Worm (Caenorhabditis elegans): ENCODE results near the gene C14B9.2.

C14B9.2 gene

ce11 chrIII:8106476-8106875, 27.0 kb upstream of the C14B9.2 start (continued):
- TF ChIP-seq nhr-47 (tag; optimal IDR thresholded peaks at IDR 0.05), result peak; percentile 71
- TF ChIP-seq nhr-237 (tag; optimal IDR thresholded peaks at IDR 0.05), result no peak
- peak; percentile 18 for TF ChIP-seq unc-86 (tag; optimal IDR thresholded peaks at IDR 0.05)
- TF ChIP-seq lin-39 (tag; optimal IDR thresholded peaks at IDR 0.05), result no peak
- TF ChIP-seq nhr-71 (tag; optimal IDR thresholded peaks at IDR 0.05), result peak; percentile 62
- TF ChIP-seq efl-3 (GFP tag; optimal IDR thresholded peaks at IDR 0.05), result no peak
- TF ChIP-seq dsc-1 (tag; optimal IDR thresholded peaks at IDR 0.05), result peak; percentile 61
- no peak for TF ChIP-seq pax-3 (tag; optimal IDR thresholded peaks at IDR 0.05)
- TF ChIP-seq dpl-1 (GFP tag; optimal IDR thresholded peaks at IDR 0.05), result peak in 2 of 3 experiments; percentile 24 to 47
- peak; percentile 10 for TF ChIP-seq skn-1 (tag; optimal IDR thresholded peaks at IDR 0.05)
- TF ChIP-seq swsn-7 (tag; optimal IDR thresholded peaks at IDR 0.05), result peak; percentile 64

- TF ChIP-seq egl-13 (tag; optimal IDR thresholded peaks at IDR 0.05) (no peak), lin-39 (tag; optimal IDR thresholded peaks at IDR 0.05) (no peak)
Observed at ce11 chrIII:8108490-8108889, 25.0 kb upstream of the C14B9.2 start, which contains the start of gene C14B9.3. TSS of gene C14B9.3 (plus strand) at chrIII:8108790.

- TF ChIP-seq nhr-71 (tag; optimal IDR thresholded peaks at IDR 0.05) (peak; percentile 81), jun-1 (tag; optimal IDR thresholded peaks at IDR 0.05) (peak; percentile 42), snu-23 (GFP tag; optimal IDR thresholded peaks at IDR 0.05) (peak; percentile 86), C04F5.9 (tag; optimal IDR thresholded peaks at IDR 0.05) (peak; percentile 34), nhr-20 (tag; optimal IDR thresholded peaks at IDR 0.05) (peak; percentile 78), efl-3 (GFP tag; optimal IDR thresholded peaks at IDR 0.05) (no peak), unc-86 (tag; optimal IDR thresholded peaks at IDR 0.05) (peak; percentile 61), Y116A8C.19 (tag; optimal IDR thresholded peaks at IDR 0.05; ENCODE audit: borderline replicate concordance) (no peak), irx-1 (tag; optimal IDR thresholded peaks at IDR 0.05) (peak; percentile 55), nhr-77 (tag; optimal IDR thresholded peaks at IDR 0.05) (peak; percentile 58), pax-3 (tag; optimal IDR thresholded peaks at IDR 0.05) (peak; percentile 55), skn-1 (tag; optimal IDR thresholded peaks at IDR 0.05) (peak; percentile 76), blmp-1 (tag; optimal IDR thresholded peaks at IDR 0.05) (peak; percentile 19), lir-3 (tag; optimal IDR thresholded peaks at IDR 0.05; ENCODE audit: poor library complexity) (peak; percentile 41), pag-3 (tag; optimal IDR thresholded peaks at IDR 0.05; ENCODE audit: borderline replicate concordance, insufficient read depth) (no peak), tbx-2 (tag; optimal IDR thresholded peaks at IDR 0.05) (peak; percentile 67), dsc-1 (tag; optimal IDR thresholded peaks at IDR 0.05) (peak; percentile 79), sup-37 (GFP tag; optimal IDR thresholded peaks at IDR 0.05) (peak; percentile 31), ztf-4 (tag; optimal IDR thresholded peaks at IDR 0.05) (no peak), nhr-47 (tag; optimal IDR thresholded peaks at IDR 0.05) (peak; percentile 83), ceh-82 (tag; optimal IDR thresholded peaks at IDR 0.05) (peak in 2 of 3 experiments; percentile 32 to 74), egl-13 (tag; optimal IDR thresholded peaks at IDR 0.05) (peak; percentile 44), lin-13 (GFP tag; optimal IDR thresholded peaks at IDR 0.05) (peak; percentile 1), snpc-4 (tag; optimal IDR thresholded peaks at IDR 0.05) (peak; percentile 24), rnt-1 (tag; optimal IDR thresholded peaks at IDR 0.05) (peak; percentile 86), hpl-2 (GFP tag; optimal IDR thresholded peaks at IDR 0.05) (no peak), lin-14 (GFP tag; optimal IDR thresholded peaks at IDR 0.05) (peak; percentile 65), C16A3.4 (tag; optimal IDR thresholded peaks at IDR 0.05) (peak; percentile 66), lin-39 (tag; optimal IDR thresholded peaks at IDR 0.05) (no peak), lin-15B (tag; optimal IDR thresholded peaks at IDR 0.05) (no peak), F16B12.6 (tag; optimal IDR thresholded peaks at IDR 0.05) (peak; percentile 11), elt-2 (tag; optimal IDR thresholded peaks at IDR 0.05) (no peak), nhr-237 (tag; optimal IDR thresholded peaks at IDR 0.05) (no peak), xbp-1 (tag; optimal IDR thresholded peaks at IDR 0.05) (peak; percentile 68), zip-4 (GFP tag; optimal IDR thresholded peaks at IDR 0.05) (peak; percentile 12), mab-9 (GFP tag; IDR thresholded peaks at IDR 0.05) (0 out of 2 replicates have a peak, but pooled peaks have one; percentile 24), efl-1 (optimal IDR thresholded peaks at IDR 0.05) (peak; percentile 62 to 68), efl-1 (GFP tag; optimal IDR thresholded peaks at IDR 0.05 in 1 of 2) (peak; percentile 50 to 96), elt-3 (tag; optimal IDR thresholded peaks at IDR 0.05) (peak in 2 of 6 experiments; percentile 22 to 24), unc-98 (GFP tag; IDR thresholded peaks at IDR 0.05) (no peak), nhr-85 (tag) (peak; percentile 78), egl-27 (tag; optimal IDR thresholded peaks at IDR 0.05) (peak in 1 of 2 experiments; percentile 9), pqm-1 (tag; optimal IDR thresholded peaks at IDR 0.05) (no peak)
Observed at ce11 chrIII:8109459-8110057, 23.9 kb upstream of the C14B9.2 start.

Measured in whole organism, L1 larva.